Worm (Caenorhabditis elegans) whole organism, midembryonic: ENCODE results near the gene unc-103.

Source experiments
- T22C8.4 ChIP-seq: fragments of 200-800 bp; sonication (Bioruptor generic); IDR thresholded peaks from 2 replicates; pipeline ENCODE4 v1.3.6; 2022; ENCODE audit warnings: missing genetic modification characterization, missing compliant biosample characterization
- cog-1 ChIP-seq: sonication (generic microtip); optimal IDR thresholded peaks from 2 replicates; lab custom pipeline; 2016; ENCODE audit warnings: missing genetic modification characterization, missing compliant biosample characterization
- flt-1 ChIP-seq: fragments of 200-800 bp; sonication (Bioruptor generic); IDR thresholded peaks from 2 replicates; pipeline ENCODE4 v1.3.6; 2022; ENCODE audit warnings: missing genetic modification characterization, missing compliant biosample characterization
- med-1 ChIP-seq: sonication (generic microtip); optimal IDR thresholded peaks from 2 replicates; lab custom pipeline; 2017; ENCODE audit warnings: missing genetic modification characterization, mild to moderate bottlenecking, missing compliant biosample characterization, antibody characterized with exemption, missing genetic modification reagents; ENCODE audit not compliant: insufficient read depth
- tab-1 ChIP-seq: fragments of 200-800 bp; sonication (Bioruptor generic); IDR thresholded peaks from 2 replicates; pipeline ENCODE4 v1.3.6; 2022; ENCODE audit warnings: missing genetic modification characterization, missing compliant biosample characterization
- ztf-23 ChIP-seq: fragments of 200-800 bp; sonication (Bioruptor generic); IDR thresholded peaks from 2 replicates; pipeline ENCODE4 v1.3.6; 2022; ENCODE audit warnings: missing genetic modification reagents, missing genetic modification characterization, missing compliant biosample characterization
- ztf-29 ChIP-seq: fragments of 200-800 bp; sonication (Bioruptor generic); IDR thresholded peaks from 2 replicates; pipeline ENCODE4 v1.3.6; 2022; ENCODE audit warnings: missing genetic modification reagents, missing genetic modification characterization, missing compliant biosample characterization

DNA sequence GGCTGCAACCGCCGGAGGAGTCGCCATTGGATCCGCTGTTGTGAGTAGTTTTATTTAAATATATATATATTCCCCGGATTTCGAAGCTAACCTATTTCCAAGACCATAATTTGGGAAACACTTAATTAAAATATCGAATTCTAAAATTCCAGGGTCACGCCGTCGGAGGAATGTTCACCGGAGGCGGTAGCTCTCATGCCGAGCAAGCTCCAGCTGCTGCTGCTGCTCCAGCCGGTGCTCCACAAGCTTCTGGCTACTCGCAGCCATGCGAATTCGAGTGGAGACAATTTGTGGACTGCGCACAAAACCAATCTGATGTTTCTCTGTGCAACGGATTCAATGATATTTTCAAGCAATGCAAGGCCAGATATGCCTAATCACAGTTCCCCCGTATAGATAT, 37.1 kb downstream of the unc-103 start:
- no peak for TF ChIP-seq ztf-29
- no peak for TF ChIP-seq med-1 (GFP tag; lab: Kevin White, UChicago)
- TF ChIP-seq flt-1 (GFP tag; lab: Robert Waterston, UW), result no peak
- TF ChIP-seq cog-1 (tag; lab: Kevin White, UChicago), result no peak
- no peak for TF ChIP-seq tab-1
- TF ChIP-seq T22C8.4 (GFP tag; lab: Robert Waterston, UW), result no peak
- no peak for TF ChIP-seq ztf-23 (GFP tag; lab: Robert Waterston, UW)
